Worm (Caenorhabditis elegans): Measurements from ENCODE around the gene F54F2.9.

DNA sequence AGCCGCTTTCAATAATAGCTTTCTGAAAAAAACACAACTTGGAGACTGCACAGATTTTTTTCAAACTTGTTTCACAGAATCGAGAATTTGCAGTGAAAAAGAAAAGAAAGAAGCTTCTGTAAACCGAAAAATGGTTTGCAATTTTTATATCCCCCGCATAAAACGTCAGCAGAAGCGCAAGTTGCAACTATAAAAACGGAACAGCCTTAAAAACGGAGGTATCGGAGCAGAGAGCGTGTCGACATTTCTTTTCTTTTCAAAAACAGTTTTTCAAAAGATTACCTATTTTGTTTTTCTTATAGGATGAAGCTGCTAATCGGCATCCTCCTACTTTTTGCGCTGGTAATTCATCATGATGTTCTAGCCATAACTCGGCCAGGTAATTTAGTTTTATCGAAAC, 24.9 kb upstream of the F54F2.9 start, which contains the start of gene plg-1:
- no peak for TF ChIP-seq ceh-13 (GFP tag; optimal IDR thresholded peaks at IDR 0.05)
- TF ChIP-seq flt-1 (GFP tag; IDR thresholded peaks at IDR 0.05), result no peak
- no peak for TF ChIP-seq ets-7 (tag; optimal IDR thresholded peaks at IDR 0.05)
- TF ChIP-seq hnd-1 (tag; optimal IDR thresholded peaks at IDR 0.05), result no peak
- no peak for TF ChIP-seq hmg-4 (GFP tag; optimal IDR thresholded peaks at IDR 0.05)
- no peak for TF ChIP-seq ama-1 (optimal IDR thresholded peaks at IDR 0.05)
- TF ChIP-seq tra-4 (tag; optimal IDR thresholded peaks at IDR 0.05), result no peak

All from whole organism, early embryonic.